Worm (Caenorhabditis elegans): ENCODE results near the gene R102.6.
"Not testable (repeated sequence)": the region's sequence is repeated elsewhere in the genome, so short reads cannot be mapped to it uniquely, and the experiment has no call there.

Gene R102.6

ce11 chrIV:10654047-10654446 is 51.9 kb downstream of the R102.6 start, which contains the start of gene glb-19:
Gene glb-19, minus strand, starts transcription at chrIV:10654147.
- not testable (repeated sequence) for TF ChIP-seq lin-11 (tag; optimal IDR thresholded peaks at IDR 0.05); unc-55 (GFP tag; optimal IDR thresholded peaks at IDR 0.05); snpc-4 (tag; optimal IDR thresholded peaks at IDR 0.05)

Measured in whole organism, L2 larva.